Worm (Caenorhabditis elegans) whole organism, midembryonic: Measurements from ENCODE around the gene T06C12.14.
"Not testable (repeated sequence)": the region's sequence is repeated elsewhere in the genome, so short reads cannot be mapped to it uniquely, and the experiment has no call there.

ENCODE experiments used
- T22C8.4 ChIP-seq: fragments of 200-800 bp; sonication (Bioruptor generic); IDR thresholded peaks from 2 replicates; pipeline ENCODE4 v1.3.6; 2022; ENCODE audit warnings: missing genetic modification characterization, missing compliant biosample characterization
- cog-1 ChIP-seq: sonication (generic microtip); optimal IDR thresholded peaks from 2 replicates; lab custom pipeline; 2016; ENCODE audit warnings: missing genetic modification characterization, missing compliant biosample characterization
- flt-1 ChIP-seq: fragments of 200-800 bp; sonication (Bioruptor generic); IDR thresholded peaks from 2 replicates; pipeline ENCODE4 v1.3.6; 2022; ENCODE audit warnings: missing genetic modification characterization, missing compliant biosample characterization
- klf-2 ChIP-seq: fragments of 200-800 bp; sonication (Bioruptor generic); conservative IDR thresholded peaks from 2 replicates; pipeline ENCODE4 v1.3.6; 2022; ENCODE audit warnings: missing genetic modification reagents, missing genetic modification characterization, missing compliant biosample characterization
- med-1 ChIP-seq: sonication (generic microtip); optimal IDR thresholded peaks from 2 replicates; lab custom pipeline; 2017; ENCODE audit warnings: missing genetic modification characterization, mild to moderate bottlenecking, missing compliant biosample characterization, antibody characterized with exemption, missing genetic modification reagents; ENCODE audit not compliant: insufficient read depth
- ref-1 ChIP-seq: fragments of 200-800 bp; sonication (Bioruptor generic); conservative IDR thresholded peaks from 2 replicates; pipeline ENCODE4 v1.3.6; 2022; ENCODE audit warnings: missing genetic modification reagents, missing genetic modification characterization, missing compliant biosample characterization
- tab-1 ChIP-seq: fragments of 200-800 bp; sonication (Bioruptor generic); IDR thresholded peaks from 2 replicates; pipeline ENCODE4 v1.3.6; 2022; ENCODE audit warnings: missing genetic modification characterization, missing compliant biosample characterization
- ztf-23 ChIP-seq: fragments of 200-800 bp; sonication (Bioruptor generic); IDR thresholded peaks from 2 replicates; pipeline ENCODE4 v1.3.6; 2022; ENCODE audit warnings: missing genetic modification reagents, missing genetic modification characterization, missing compliant biosample characterization
- ztf-29 ChIP-seq: fragments of 200-800 bp; sonication (Bioruptor generic); IDR thresholded peaks from 2 replicates; pipeline ENCODE4 v1.3.6; 2022; ENCODE audit warnings: missing genetic modification reagents, missing genetic modification characterization, missing compliant biosample characterization

The T06C12.14 gene

DNA sequence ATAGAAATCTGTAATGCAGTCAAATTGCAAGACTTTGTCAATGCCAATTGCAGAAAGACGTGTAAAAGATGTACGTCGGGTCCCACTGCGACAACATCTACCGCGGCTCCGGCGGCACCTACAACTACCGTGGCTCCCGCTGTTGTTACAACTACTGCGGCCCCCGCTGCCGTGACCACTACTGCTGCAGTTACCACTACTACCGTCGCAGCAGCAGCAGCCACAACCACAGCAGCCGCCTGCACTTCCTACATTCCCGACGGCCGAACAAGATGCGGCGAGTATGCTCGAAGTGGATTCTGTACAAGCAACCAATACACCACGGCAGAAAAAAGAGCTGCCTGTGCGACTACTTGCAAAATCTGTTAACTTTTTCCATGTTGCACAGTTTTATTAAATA is 15.0 kb downstream of the T06C12.14 start:
- TF ChIP-seq tab-1 (GFP tag; lab: Robert Waterston, UW): no peak
- no peak for TF ChIP-seq cog-1
- TF ChIP-seq flt-1: no peak
- TF ChIP-seq med-1 (GFP tag; lab: Kevin White, UChicago): no peak
- no peak for TF ChIP-seq ztf-29
- no peak for TF ChIP-seq ref-1
- no peak for TF ChIP-seq T22C8.4 (GFP tag; lab: Robert Waterston, UW)
- TF ChIP-seq klf-2: no peak
- TF ChIP-seq ztf-23 (GFP tag; lab: Robert Waterston, UW): no peak

DNA sequence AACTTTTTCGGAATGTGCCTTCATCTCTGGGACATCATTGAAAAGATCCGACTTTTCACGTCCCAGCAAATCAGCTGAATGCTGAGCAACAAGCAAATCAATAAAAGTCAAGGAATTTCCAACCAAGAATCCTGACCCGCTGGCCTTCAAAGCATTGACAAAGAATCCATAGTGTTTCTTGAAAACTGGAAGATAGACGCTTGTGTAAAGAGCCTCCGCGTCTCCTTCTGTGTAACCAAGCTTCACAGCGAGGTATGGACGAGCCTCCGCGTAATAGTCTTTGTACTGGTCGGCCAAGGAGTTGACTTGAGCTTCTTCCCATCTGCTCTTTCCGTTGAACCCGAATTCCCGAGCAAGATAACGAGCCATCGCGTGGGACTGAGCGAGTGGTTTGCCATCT is 15.5 kb downstream of the T06C12.14 start:
- TF ChIP-seq klf-2: no peak
- no peak for TF ChIP-seq cog-1
- TF ChIP-seq ref-1: no peak
- no peak for TF ChIP-seq ztf-23 (GFP tag; lab: Robert Waterston, UW)
- TF ChIP-seq tab-1 (GFP tag; lab: Robert Waterston, UW): no peak
- no peak for TF ChIP-seq med-1 (GFP tag; lab: Kevin White, UChicago)
- no peak for TF ChIP-seq ztf-29
- TF ChIP-seq flt-1: no peak
- no peak for TF ChIP-seq T22C8.4 (GFP tag; lab: Robert Waterston, UW)

DNA sequence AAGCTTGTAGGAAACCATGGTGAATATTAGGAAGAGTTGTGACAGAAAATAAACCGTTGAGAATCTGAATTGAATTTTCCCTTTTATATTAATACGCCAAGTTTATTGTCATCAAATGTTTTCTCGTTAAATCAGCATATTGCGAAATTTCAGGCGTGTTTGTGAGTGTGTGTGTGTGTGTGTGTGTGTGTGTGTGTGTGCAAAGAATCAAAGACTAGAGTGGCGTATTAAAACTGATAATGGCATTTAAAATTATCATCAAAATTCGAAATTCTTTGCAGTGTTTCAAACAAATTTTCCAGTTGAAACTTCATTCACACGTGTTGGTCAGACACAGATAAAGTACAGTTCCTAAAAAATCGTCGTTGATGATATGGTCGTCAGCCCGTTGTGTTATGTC is 16.1 kb downstream of the T06C12.14 start, which contains the start of gene gst-38:
gst-38 (minus strand) TSS at position 152 of the 400 bp plus-strand sequence.
- TF ChIP-seq ztf-29 (no peak), tab-1 (GFP tag; lab: Robert Waterston, UW) (no peak), ref-1 (no peak), ztf-23 (GFP tag; lab: Robert Waterston, UW) (no peak), cog-1 (no peak), flt-1 (no peak), med-1 (GFP tag; lab: Kevin White, UChicago) (no peak), T22C8.4 (GFP tag; lab: Robert Waterston, UW) (no peak), klf-2 (no peak)

DNA sequence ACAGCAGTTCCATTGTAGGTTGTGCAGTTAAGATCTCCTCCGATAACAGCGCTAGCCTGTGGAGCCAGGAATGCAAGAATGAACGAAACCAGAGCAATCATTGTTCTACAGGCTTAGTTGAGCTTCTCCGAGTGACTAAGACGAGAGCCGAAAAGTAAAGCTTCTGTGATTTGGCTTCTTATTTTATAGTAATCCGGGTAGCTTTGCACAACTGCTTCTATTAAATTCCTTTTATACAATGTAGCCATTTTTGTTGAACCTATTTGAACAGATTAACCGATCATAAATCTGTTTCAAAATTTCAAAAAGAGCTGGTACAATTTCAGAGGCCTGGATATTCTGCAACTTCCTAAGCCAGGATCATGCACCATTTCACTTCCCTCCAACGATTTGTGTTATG is 17.7 kb downstream of the T06C12.14 start, which contains the start of gene F35E8.9:
F35E8.9 (minus strand) TSS at position 101 of the 400 bp plus-strand sequence.
- TF ChIP-seq klf-2 (no peak), tab-1 (GFP tag; lab: Robert Waterston, UW) (no peak), med-1 (GFP tag; lab: Kevin White, UChicago) (no peak), flt-1 (no peak), ztf-29 (no peak), ref-1 (no peak), cog-1 (no peak), ztf-23 (GFP tag; lab: Robert Waterston, UW) (no peak), T22C8.4 (GFP tag; lab: Robert Waterston, UW) (no peak)

DNA sequence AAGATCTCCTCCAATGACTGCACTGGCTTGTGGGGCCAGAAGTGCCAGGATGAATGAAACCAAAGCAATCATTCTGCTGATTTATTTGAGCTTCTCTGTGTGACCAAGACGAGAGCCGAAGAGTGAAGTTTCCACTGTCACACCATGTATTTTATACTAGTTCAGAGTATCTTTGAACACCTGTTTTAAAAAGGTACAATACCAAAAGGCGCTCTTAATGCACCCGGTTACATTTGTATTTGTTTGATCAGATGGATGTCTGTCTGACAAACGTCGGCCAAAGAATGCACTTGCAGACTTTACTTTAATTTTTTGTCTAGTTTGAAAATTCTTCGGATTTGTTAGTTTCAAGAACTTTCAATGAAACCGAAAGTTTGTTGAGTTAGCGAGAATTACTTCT is 20.5 kb downstream of the T06C12.14 start, which contains the start of gene F35E8.10:
F35E8.10 (minus strand) TSS at position 101 of the 400 bp plus-strand sequence.
- TF ChIP-seq cog-1: no peak
- no peak for TF ChIP-seq ref-1
- TF ChIP-seq ztf-23 (GFP tag; lab: Robert Waterston, UW): no peak
- TF ChIP-seq T22C8.4 (GFP tag; lab: Robert Waterston, UW): no peak
- no peak for TF ChIP-seq klf-2
- TF ChIP-seq ztf-29: no peak
- TF ChIP-seq flt-1: no peak
- no peak for TF ChIP-seq tab-1 (GFP tag; lab: Robert Waterston, UW)
- no peak for TF ChIP-seq med-1 (GFP tag; lab: Kevin White, UChicago)

DNA sequence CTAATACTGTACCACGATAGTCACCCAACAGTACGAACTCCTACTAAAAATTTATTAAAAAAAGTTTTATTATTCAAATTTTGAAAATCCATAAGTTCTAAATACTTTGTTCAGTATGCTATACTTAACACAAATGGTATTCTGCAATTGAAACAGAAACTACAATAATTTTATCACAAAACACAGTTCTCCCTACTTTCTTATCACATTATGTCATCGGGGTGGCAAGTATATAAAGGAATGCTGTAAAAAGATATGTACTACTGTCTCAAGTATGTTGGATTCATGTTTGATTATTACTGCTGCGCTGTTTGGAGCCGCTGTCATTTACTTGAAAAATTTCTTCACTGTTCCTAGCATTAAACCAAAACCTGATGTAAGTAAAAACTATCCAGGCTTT is 21.3 kb downstream of the T06C12.14 start, which contains the start of gene cdr-1:
cdr-1 (plus strand) TSS at position 208 of the 400 bp plus-strand sequence.
- TF ChIP-seq tab-1 (GFP tag; lab: Robert Waterston, UW): no peak
- no peak for TF ChIP-seq klf-2
- no peak for TF ChIP-seq ztf-29
- no peak for TF ChIP-seq cog-1
- no peak for TF ChIP-seq ztf-23 (GFP tag; lab: Robert Waterston, UW)
- TF ChIP-seq ref-1: no peak
- no peak for TF ChIP-seq med-1 (GFP tag; lab: Kevin White, UChicago)
- TF ChIP-seq flt-1: no peak
- no peak for TF ChIP-seq T22C8.4 (GFP tag; lab: Robert Waterston, UW)

DNA sequence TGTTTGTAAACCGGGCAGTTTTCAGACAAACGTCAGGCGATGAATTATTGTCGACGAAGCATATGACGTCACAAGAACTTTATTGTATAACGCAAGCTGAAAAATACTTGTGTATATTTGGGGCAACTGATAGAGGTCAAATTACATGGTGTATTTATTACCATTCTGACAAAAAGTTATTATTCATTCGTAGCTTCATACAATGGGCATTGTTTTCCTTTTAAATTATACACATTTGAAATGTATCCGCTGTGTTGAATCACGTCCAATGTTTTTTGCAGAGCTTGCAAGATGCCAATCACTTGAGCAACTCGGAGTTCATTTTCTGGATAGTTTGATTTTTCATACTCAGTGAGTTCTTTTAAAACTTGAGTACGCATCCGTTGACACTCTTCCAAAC is 23.2 kb downstream of the T06C12.14 start, which contains the start of gene F35E8.13:
F35E8.13 (plus strand) TSS at position 301 of the 400 bp plus-strand sequence.
- TF ChIP-seq ztf-29: no peak
- TF ChIP-seq flt-1: no peak
- TF ChIP-seq med-1 (GFP tag; lab: Kevin White, UChicago): no peak
- TF ChIP-seq tab-1 (GFP tag; lab: Robert Waterston, UW): no peak
- TF ChIP-seq T22C8.4 (GFP tag; lab: Robert Waterston, UW): no peak
- no peak for TF ChIP-seq klf-2
- TF ChIP-seq cog-1: no peak
- no peak for TF ChIP-seq ztf-23 (GFP tag; lab: Robert Waterston, UW)
- no peak for TF ChIP-seq ref-1

DNA sequence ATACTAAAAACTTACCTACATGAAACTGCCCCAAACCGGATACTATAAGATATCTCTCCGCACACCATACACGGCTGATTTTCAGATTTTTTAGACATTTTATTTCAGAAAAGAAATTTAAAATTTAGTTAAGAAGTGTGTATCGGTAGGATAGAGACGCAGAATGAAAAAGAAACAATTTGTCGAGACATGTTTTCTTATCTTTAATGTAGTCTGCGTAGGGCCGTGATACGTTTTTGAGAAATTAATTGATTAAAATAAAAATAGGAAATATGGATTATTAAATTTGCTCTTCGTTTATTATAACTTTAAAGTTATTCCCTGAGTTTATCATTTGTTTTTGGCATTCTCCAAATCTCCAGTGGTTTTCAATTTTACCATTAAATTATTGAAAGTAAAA is 24.5 kb downstream of the T06C12.14 start, which contains the start of gene nhr-108:
nhr-108 (minus strand) TSS at position 166 of the 400 bp plus-strand sequence.
- TF ChIP-seq med-1 (GFP tag; lab: Kevin White, UChicago): no peak
- no peak for TF ChIP-seq ref-1
- TF ChIP-seq ztf-23 (GFP tag; lab: Robert Waterston, UW): no peak
- no peak for TF ChIP-seq flt-1
- TF ChIP-seq ztf-29: no peak
- no peak for TF ChIP-seq T22C8.4 (GFP tag; lab: Robert Waterston, UW)
- TF ChIP-seq cog-1: no peak
- TF ChIP-seq klf-2: no peak
- no peak for TF ChIP-seq tab-1 (GFP tag; lab: Robert Waterston, UW)

DNA sequence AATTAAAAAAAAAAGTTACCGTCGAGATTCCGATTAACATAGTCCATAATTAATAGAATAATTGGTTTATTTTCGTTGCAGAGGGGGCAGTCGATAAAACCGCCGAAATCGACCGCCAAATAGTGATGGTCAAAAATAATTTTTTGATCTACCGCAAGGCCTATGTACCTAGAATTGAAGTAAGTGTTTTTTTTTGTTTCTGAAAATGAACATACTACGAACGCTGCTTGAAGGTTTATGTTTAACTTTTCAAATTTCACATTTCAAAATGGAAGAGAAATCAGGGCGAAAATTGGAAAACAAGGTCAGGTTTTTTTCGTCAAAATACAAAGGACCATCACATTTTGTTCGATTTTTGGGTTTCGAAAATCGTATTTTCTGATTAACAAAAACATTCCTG is 28.5 kb downstream of the T06C12.14 start, which contains the start of gene pzf-1:
pzf-1 (minus strand) TSS at position 101 of the 400 bp plus-strand sequence.
- TF ChIP-seq ztf-29 (no peak), med-1 (GFP tag; lab: Kevin White, UChicago) (no peak), klf-2 (no peak), ztf-23 (GFP tag; lab: Robert Waterston, UW) (no peak), tab-1 (GFP tag; lab: Robert Waterston, UW) (no peak), T22C8.4 (GFP tag; lab: Robert Waterston, UW) (no peak), ref-1 (no peak), cog-1 (no peak), flt-1 (no peak)

DNA sequence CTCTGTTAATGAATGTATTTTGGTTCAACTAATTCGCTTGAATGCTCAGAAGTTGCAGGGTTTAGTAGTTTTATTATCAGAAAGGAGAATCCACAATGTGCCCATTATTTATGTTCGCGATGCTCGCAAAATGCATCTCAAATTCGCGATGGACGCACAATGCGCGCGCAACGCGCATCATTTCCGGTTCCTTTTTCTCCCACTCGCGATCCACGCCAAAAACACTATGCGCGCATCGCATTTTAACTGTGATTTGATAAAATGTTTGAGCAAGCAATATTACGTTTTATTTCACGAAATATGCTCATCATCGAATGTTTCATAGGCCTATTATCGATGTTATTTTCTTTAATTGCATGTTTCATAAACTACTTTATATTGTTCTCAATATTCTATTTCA is 30.1 kb downstream of the T06C12.14 start, which contains the start of gene srbc-77:
srbc-77 (plus strand) TSS at position 301 of the 400 bp plus-strand sequence.
- TF ChIP-seq med-1 (GFP tag; lab: Kevin White, UChicago); cog-1; flt-1: not testable (repeated sequence)
